Worm (Caenorhabditis elegans) whole organism, mixed stage, embryonic: Measurements from ENCODE around the gene kxd-1.

Source experiments
- blmp-1 ChIP-seq: fragments of 150-350 bp; optimal IDR thresholded peaks from 2 replicates; lab custom pipeline; 2014; ENCODE audit warnings: missing biosample characterization, missing genetic modification characterization
- drap-1 ChIP-seq: fragments of 200-800 bp; sonication (Bioruptor generic); optimal IDR thresholded peaks from 3 replicates; lab custom pipeline; 2018; ENCODE audit warnings: mild to moderate bottlenecking, missing genetic modification characterization, missing compliant biosample characterization
- elt-3 ChIP-seq: fragments of 150-350 bp; optimal IDR thresholded peaks from 2 replicates; lab custom pipeline; 2014; ENCODE audit warnings: missing biosample characterization, missing genetic modification characterization
- lin-13 ChIP-seq: fragments of 150-350 bp; optimal IDR thresholded peaks from 2 replicates; lab custom pipeline; 2014; ENCODE audit warnings: missing biosample characterization, missing genetic modification characterization
- nhr-12 ChIP-seq: fragments of 150-350 bp; optimal IDR thresholded peaks from 2 replicates; lab custom pipeline; 2014; ENCODE audit warnings: missing biosample characterization, missing genetic modification characterization
- nhr-237 ChIP-seq: fragments of 150-350 bp; optimal IDR thresholded peaks from 2 replicates; lab custom pipeline; 2014; ENCODE audit warnings: missing biosample characterization, missing genetic modification characterization
- nhr-28 ChIP-seq: fragments of 150-350 bp; optimal IDR thresholded peaks from 2 replicates; lab custom pipeline; 2014; ENCODE audit warnings: missing biosample characterization, missing genetic modification characterization
- nhr-76 ChIP-seq: sonication (generic microtip); optimal IDR thresholded peaks from 2 replicates; lab custom pipeline; 2017; ENCODE audit warnings: missing biosample characterization, missing genetic modification characterization
- pha-4 ChIP-seq: fragments of 150-350 bp; optimal IDR thresholded peaks from 2 replicates; lab custom pipeline; 2018; ENCODE audit warnings: missing biosample characterization, missing genetic modification reagents, missing genetic modification characterization
- sem-2 ChIP-seq: fragments of 200-800 bp; sonication (Bioruptor generic); optimal IDR thresholded peaks from 2 replicates; lab custom pipeline; 2018; ENCODE audit warnings: mild to moderate bottlenecking, missing genetic modification characterization, missing compliant biosample characterization
- sptf-1 ChIP-seq: sonication (generic microtip); optimal IDR thresholded peaks from 2 replicates; lab custom pipeline; 2017; ENCODE audit warnings: mild to moderate bottlenecking, missing genetic modification characterization, moderate library complexity, missing compliant biosample characterization
- tbx-8 ChIP-seq: fragments of 200-800 bp; sonication (Bioruptor generic); optimal IDR thresholded peaks from 2 replicates; lab custom pipeline; 2018; ENCODE audit warnings: mild to moderate bottlenecking, missing genetic modification characterization, moderate library complexity, missing compliant biosample characterization
- unc-62 ChIP-seq: fragments of 150-350 bp; optimal IDR thresholded peaks from 2 replicates; lab custom pipeline; 2014; ENCODE audit warnings: missing biosample characterization, missing genetic modification reagents, missing genetic modification characterization
- ztf-11 ChIP-seq: fragments of 150-350 bp; optimal IDR thresholded peaks from 2 replicates; lab custom pipeline; 2014; ENCODE audit warnings: missing biosample characterization, missing genetic modification characterization

ce11 chrV:7199077-7199476 is 22.2 kb upstream of the kxd-1 start:
- TF ChIP-seq unc-62 (GFP tag; lab: Kevin White, UChicago) (no peak), pha-4 (tag; lab: Kevin White, UChicago) (no peak), lin-13 (tag; lab: Kevin White, UChicago) (no peak), blmp-1 (tag; lab: Kevin White, UChicago) (no peak), sptf-1 (no peak), drap-1 (GFP tag; lab: Kevin White, UChicago) (no peak), nhr-12 (tag; lab: Kevin White, UChicago) (no peak), sem-2 (GFP tag; lab: Kevin White, UChicago) (no peak), nhr-76 (tag; lab: Kevin White, UChicago) (no peak), ztf-11 (tag; lab: Kevin White, UChicago) (no peak), tbx-8 (GFP tag; lab: Kevin White, UChicago) (no peak), elt-3 (tag; lab: Kevin White, UChicago) (no peak), nhr-237 (tag; lab: Kevin White, UChicago) (no peak), nhr-28 (tag; lab: Kevin White, UChicago) (no peak)
